Worm (Caenorhabditis elegans) whole organism, late embryonic: Measurements from ENCODE around the gene F38A5.8.

Source experiments
- K02D7.2 ChIP-seq: sonication (generic microtip); optimal IDR thresholded peaks from 2 replicates; lab custom pipeline; 2017; ENCODE audit warnings: mild to moderate bottlenecking, missing genetic modification characterization, missing compliant biosample characterization
- hlh-30 ChIP-seq: sonication (generic microtip); optimal IDR thresholded peaks from 2 replicates; lab custom pipeline; 2017; ENCODE audit warnings: antibody characterized with exemption, missing genetic modification characterization, missing compliant biosample characterization; ENCODE audit not compliant: insufficient read depth
- nhr-11 ChIP-seq: fragments of 150-350 bp; optimal IDR thresholded peaks from 2 replicates; lab custom pipeline; 2014; ENCODE audit warnings: missing biosample characterization, missing genetic modification characterization
- pag-3 ChIP-seq: sonication (generic microtip); optimal IDR thresholded peaks from 2 replicates; lab custom pipeline; 2016; ENCODE audit warnings: missing compliant biosample characterization, missing genetic modification characterization, borderline replicate concordance
- pha-4 ChIP-seq: fragments of 150-350 bp; optimal IDR thresholded peaks from 2 replicates; lab custom pipeline; 2018; ENCODE audit warnings: missing biosample characterization, missing genetic modification reagents, missing genetic modification characterization

DNA sequence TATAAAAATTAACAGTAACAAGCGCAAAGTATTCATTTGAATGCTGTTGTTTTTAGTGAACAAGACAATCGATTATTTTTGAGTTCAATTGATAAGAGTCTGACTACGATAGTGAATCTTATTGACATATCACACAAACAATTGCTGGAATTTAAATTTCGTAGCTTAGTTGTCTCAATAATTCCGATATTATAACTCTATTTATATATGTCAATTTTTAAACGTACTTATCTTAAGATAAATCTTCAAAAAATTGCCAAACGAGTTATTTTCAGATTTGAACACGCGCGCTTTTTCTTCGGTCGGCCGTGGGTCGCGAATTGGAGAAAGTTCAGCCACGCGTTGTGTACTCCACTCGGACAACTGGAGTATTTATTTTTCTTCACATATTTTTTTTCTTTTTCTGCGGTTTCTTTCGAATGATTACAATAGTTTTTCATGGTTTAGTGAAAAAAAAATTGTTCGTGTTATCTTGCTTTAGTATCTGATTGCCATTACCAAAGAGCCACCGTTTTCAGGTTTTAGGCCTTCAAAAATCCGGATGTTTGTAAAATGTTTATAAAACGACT is 32.2 kb downstream of the F38A5.8 start, which contains the start of the genes cest-5.1 and C01B10.9:
- no peak for TF ChIP-seq nhr-11
- no peak for TF ChIP-seq K02D7.2 (tag; lab: Kevin White, UChicago)
- TF ChIP-seq hlh-30, result no peak
- TF ChIP-seq pha-4, result no peak
- no peak for TF ChIP-seq pag-3 (tag; lab: Kevin White, UChicago)
